Worm (Caenorhabditis elegans) whole organism, L3 larva: Measurements from ENCODE around the gene EGAP5.1.

Experiments
- R02D3.7 ChIP-seq: fragments of 150-350 bp; optimal IDR thresholded peaks from 2 replicates; lab custom pipeline; 2014; ENCODE audit warnings: missing biosample characterization, missing genetic modification characterization
- ZK546.5 ChIP-seq: sonication (generic microtip); optimal IDR thresholded peaks from 2 replicates; lab custom pipeline; 2017; ENCODE audit warnings: missing biosample characterization, missing genetic modification characterization
- fkh-10 ChIP-seq: sonication (generic microtip); optimal IDR thresholded peaks from 2 replicates; lab custom pipeline; 2017; ENCODE audit warnings: missing biosample characterization, missing genetic modification reagents, missing genetic modification characterization
- fos-1 ChIP-seq: fragments of 150-350 bp; optimal IDR thresholded peaks from 2 replicates; lab custom pipeline; 2014; ENCODE audit warnings: missing biosample characterization, missing genetic modification characterization
- jun-1 ChIP-seq: fragments of 150-350 bp; optimal IDR thresholded peaks from 2 replicates; lab custom pipeline; 2014; ENCODE audit warnings: missing biosample characterization, missing genetic modification reagents, missing genetic modification characterization
- lin-15B ChIP-seq: fragments of 150-350 bp; optimal IDR thresholded peaks from 2 replicates; lab custom pipeline; 2014; ENCODE audit warnings: missing biosample characterization, missing genetic modification characterization
- lin-39 ChIP-seq: fragments of 150-350 bp; optimal IDR thresholded peaks from 2 replicates; lab custom pipeline; 2018; ENCODE audit warnings: missing biosample characterization, missing genetic modification reagents, missing genetic modification characterization
- nhr-11 ChIP-seq: fragments of 150-350 bp; optimal IDR thresholded peaks from 2 replicates; lab custom pipeline; 2014; ENCODE audit warnings: missing biosample characterization, missing genetic modification characterization
- nhr-77 ChIP-seq: fragments of 150-350 bp; optimal IDR thresholded peaks from 2 replicates; lab custom pipeline; 2014; ENCODE audit warnings: missing biosample characterization, missing genetic modification characterization
- tbx-2 ChIP-seq: sonication (generic microtip); optimal IDR thresholded peaks from 2 replicates; lab custom pipeline; 2016; ENCODE audit warnings: mild to moderate bottlenecking, missing genetic modification characterization, missing compliant biosample characterization
- unc-39 ChIP-seq: sonication (generic microtip); optimal IDR thresholded peaks from 4 replicates; lab custom pipeline; 2017; ENCODE audit warnings: missing biosample characterization, missing genetic modification characterization
- ztf-11 ChIP-seq: fragments of 150-350 bp; optimal IDR thresholded peaks from 2 replicates; lab custom pipeline; 2014; ENCODE audit warnings: missing biosample characterization, missing genetic modification characterization

DNA sequence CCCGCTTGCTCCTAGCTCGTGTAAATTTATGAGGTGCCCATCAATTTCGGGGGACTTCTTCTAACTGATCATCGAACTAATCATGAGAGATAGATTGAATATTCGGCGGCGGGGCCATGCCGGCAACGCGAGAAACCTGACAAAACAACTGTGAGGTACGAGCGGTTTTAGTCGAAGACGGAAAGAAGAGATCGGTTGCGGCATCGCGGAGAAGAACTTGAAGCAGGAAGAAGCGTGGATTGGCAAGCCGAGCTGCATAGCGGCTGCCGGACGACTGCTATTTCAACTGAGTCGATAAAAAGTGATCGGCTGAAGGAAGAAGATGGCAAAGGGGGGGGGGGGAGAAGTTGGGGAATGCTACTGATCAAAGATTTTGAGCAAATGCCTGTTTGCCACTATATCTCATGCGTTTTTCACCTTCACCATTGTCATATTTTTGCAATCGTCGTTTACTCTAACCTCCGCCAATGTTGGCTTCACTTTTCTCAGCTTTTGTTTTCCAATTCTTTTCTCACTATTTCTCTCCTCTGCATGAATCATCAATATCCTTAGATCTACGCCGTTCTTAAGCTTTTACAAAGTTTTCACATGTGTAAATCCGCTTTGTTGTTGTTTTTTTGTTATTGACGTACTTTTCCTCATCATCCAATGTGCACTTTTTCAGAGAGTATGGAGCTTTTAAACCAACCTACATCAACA is 32.8 kb downstream of the EGAP5.1 start, which contains the start of gene pqn-62:
- no peak for TF ChIP-seq fos-1
- TF ChIP-seq ZK546.5 = no peak
- TF ChIP-seq unc-39 (tag; lab: Kevin White, UChicago) = no peak
- TF ChIP-seq ztf-11 = no peak
- TF ChIP-seq fkh-10 (GFP tag; lab: Kevin White, UChicago) = no peak
- TF ChIP-seq jun-1 (tag; lab: Kevin White, UChicago) = no peak
- TF ChIP-seq lin-39 (tag; lab: Kevin White, UChicago) = no peak
- TF ChIP-seq nhr-77 (tag; lab: Kevin White, UChicago) = no peak
- TF ChIP-seq lin-15B (tag; lab: Kevin White, UChicago) = no peak
- no peak for TF ChIP-seq tbx-2 (tag; lab: Kevin White, UChicago)
- no peak for TF ChIP-seq nhr-11 (tag; lab: Kevin White, UChicago)
- no peak for TF ChIP-seq R02D3.7 (tag; lab: Kevin White, UChicago)
